Fruit fly (Drosophila melanogaster) whole organism, prepupa: ENCODE data around the gene CG15544.

Experiments used
- CG10631 ChIP-seq: fragments of 200-800 bp; sonication (Bioruptor generic); optimal IDR thresholded peaks from 2 replicates; lab custom pipeline; 2016; ENCODE audit warnings: missing biosample characterization, missing genetic modification characterization
- CG10669 ChIP-seq: fragments of 200-800 bp; sonication (Bioruptor generic); optimal IDR thresholded peaks from 3 replicates; lab custom pipeline; 2018; ENCODE audit warnings: missing biosample characterization, mild to moderate bottlenecking, missing genetic modification characterization, moderate library complexity
- CG11762 ChIP-seq: fragments of 200-800 bp; sonication (Bioruptor generic); optimal IDR thresholded peaks from 3 replicates; lab custom pipeline; 2016; ENCODE audit warnings: missing biosample characterization, missing genetic modification characterization; ENCODE audit not compliant: insufficient read depth
- CG11902 ChIP-seq: fragments of 200-800 bp; sonication (Bioruptor generic); optimal IDR thresholded peaks from 3 replicates; lab custom pipeline; 2016; ENCODE audit warnings: missing biosample characterization, missing genetic modification characterization
- CG15336 ChIP-seq: fragments of 200-800 bp; sonication (Bioruptor generic); IDR thresholded peaks from 2 replicates; pipeline ENCODE4 v1.3.6; 2022; ENCODE audit warnings: missing biosample characterization, missing genetic modification characterization
- CG1621 ChIP-seq: fragments of 200-800 bp; sonication (Bioruptor generic); optimal IDR thresholded peaks from 3 replicates; lab custom pipeline; 2018; ENCODE audit warnings: missing biosample characterization, mild to moderate bottlenecking, missing genetic modification characterization
- CG16779 ChIP-seq: fragments of 200-800 bp; sonication (Bioruptor generic); optimal IDR thresholded peaks from 3 replicates; lab custom pipeline; 2017; ENCODE audit warnings: missing biosample characterization, mild to moderate bottlenecking, missing genetic modification characterization
- CG3032 ChIP-seq: fragments of 200-800 bp; optimal IDR thresholded peaks from 2 replicates; lab custom pipeline; 2019; ENCODE audit warnings: missing biosample characterization, mild to moderate bottlenecking, missing genetic modification characterization, moderate library complexity
- CG32006 ChIP-seq: fragments of 200-800 bp; sonication (Bioruptor generic); optimal IDR thresholded peaks from 3 replicates; lab custom pipeline; 2017; ENCODE audit warnings: missing biosample characterization, mild to moderate bottlenecking, missing genetic modification characterization
- CG34406 ChIP-seq: fragments of 200-800 bp; sonication (Bioruptor generic); optimal IDR thresholded peaks from 3 replicates; lab custom pipeline; 2016; ENCODE audit warnings: missing biosample characterization, missing genetic modification characterization
- CG3919 ChIP-seq: fragments of 200-800 bp; sonication (Bioruptor generic); optimal IDR thresholded peaks from 3 replicates; lab custom pipeline; 2016; ENCODE audit warnings: missing biosample characterization, missing genetic modification characterization
- CG4318 ChIP-seq: fragments of 200-800 bp; sonication (Bioruptor generic); optimal IDR thresholded peaks from 3 replicates; lab custom pipeline; 2017; ENCODE audit warnings: missing biosample characterization, mild to moderate bottlenecking, missing genetic modification characterization
- CG6163 ChIP-seq: fragments of 200-800 bp; sonication (Bioruptor generic); IDR thresholded peaks from 3 replicates; pipeline ENCODE4 v1.3.6; 2022; ENCODE audit warnings: missing biosample characterization, missing genetic modification characterization
- CG6276 ChIP-seq: fragments of 200-800 bp; sonication (Bioruptor generic); optimal IDR thresholded peaks from 2 replicates; lab custom pipeline; 2017; ENCODE audit warnings: missing biosample characterization, mild to moderate bottlenecking, missing genetic modification characterization
- CG6808 ChIP-seq: fragments of 200-800 bp; sonication (Bioruptor generic); optimal IDR thresholded peaks from 3 replicates; lab custom pipeline; 2017; ENCODE audit warnings: missing biosample characterization, missing genetic modification characterization, mild to moderate bottlenecking, moderate library complexity, missing genetic modification reagents
- CG6854 ChIP-seq: fragments of 200-800 bp; sonication (Bioruptor generic); optimal IDR thresholded peaks from 2 replicates; lab custom pipeline; 2017; ENCODE audit warnings: missing biosample characterization, mild to moderate bottlenecking, missing genetic modification characterization
- CG8119 ChIP-seq: fragments of 200-800 bp; sonication (Bioruptor generic); IDR thresholded peaks from 3 replicates; pipeline ENCODE4 v1.3.6; 2022; ENCODE audit warnings: missing biosample characterization, missing genetic modification characterization
- CG8319 ChIP-seq: fragments of 200-800 bp; sonication (Bioruptor generic); optimal IDR thresholded peaks from 3 replicates; lab custom pipeline; 2016; ENCODE audit warnings: missing biosample characterization, missing genetic modification characterization
- CG8632 ChIP-seq: fragments of 200-800 bp; sonication (Bioruptor generic); optimal IDR thresholded peaks from 3 replicates; lab custom pipeline; 2016; ENCODE audit warnings: missing biosample characterization, missing genetic modification characterization
- Eip75B ChIP-seq: fragments of 200-800 bp; sonication (Bioruptor generic); optimal IDR thresholded peaks from 3 replicates; lab custom pipeline; 2016; ENCODE audit warnings: missing biosample characterization, missing genetic modification characterization
- Eip78C ChIP-seq: fragments of 200-800 bp; sonication (Bioruptor generic); peaks from one replicate; lab custom pipeline; 2016; ENCODE audit warnings: missing biosample characterization, missing genetic modification characterization
- Eip93F ChIP-seq: fragments of 200-800 bp; sonication (Bioruptor generic); optimal IDR thresholded peaks from 2 replicates; lab custom pipeline; 2016; ENCODE audit warnings: missing biosample characterization, mild to moderate bottlenecking, missing genetic modification characterization
- Ets21C ChIP-seq: fragments of 200-800 bp; sonication (Bioruptor generic); optimal IDR thresholded peaks from 3 replicates; lab custom pipeline; 2016; ENCODE audit warnings: missing biosample characterization, missing genetic modification characterization
- Ets96B ChIP-seq: fragments of 200-800 bp; optimal IDR thresholded peaks from 2 replicates; lab custom pipeline; 2019; ENCODE audit warnings: missing biosample characterization, mild to moderate bottlenecking, missing genetic modification characterization, moderate library complexity
- Gug ChIP-seq: fragments of 200-800 bp; sonication (Bioruptor generic); IDR thresholded peaks from 2 replicates; pipeline ENCODE4 v1.3.6; 2022; ENCODE audit warnings: missing biosample characterization, missing genetic modification characterization
- Hr38 ChIP-seq: sonication (Bioruptor generic); optimal IDR thresholded peaks from 2 replicates; lab custom pipeline; 2016; ENCODE audit warnings: missing biosample characterization, missing genetic modification characterization
- Hr39 ChIP-seq: fragments of 200-800 bp; sonication (Bioruptor generic); optimal IDR thresholded peaks from 2 replicates; lab custom pipeline; 2016; ENCODE audit warnings: missing biosample characterization, missing genetic modification characterization
- Lpt ChIP-seq: fragments of 200-800 bp; sonication (Bioruptor generic); optimal IDR thresholded peaks from 3 replicates; lab custom pipeline; 2016; ENCODE audit warnings: missing biosample characterization, missing genetic modification characterization
- Met ChIP-seq: fragments of 200-800 bp; sonication (Bioruptor generic); optimal IDR thresholded peaks from 3 replicates; lab custom pipeline; 2016; ENCODE audit warnings: missing biosample characterization, missing genetic modification characterization
- Smox ChIP-seq: fragments of 200-800 bp; sonication (Bioruptor generic); optimal IDR thresholded peaks from 3 replicates; lab custom pipeline; 2016; ENCODE audit warnings: missing biosample characterization, missing genetic modification characterization
- Sox102F ChIP-seq: fragments of 200-800 bp; sonication (Bioruptor generic); optimal IDR thresholded peaks from 2 replicates; lab custom pipeline; 2016; ENCODE audit warnings: missing biosample characterization, mild to moderate bottlenecking, missing genetic modification characterization
- Sox14 ChIP-seq: fragments of 200-800 bp; sonication (Bioruptor generic); optimal IDR thresholded peaks from 3 replicates; lab custom pipeline; 2016; ENCODE audit warnings: missing biosample characterization, missing genetic modification characterization
- Sox15 ChIP-seq: fragments of 200-800 bp; sonication (Bioruptor generic); optimal IDR thresholded peaks from 3 replicates; lab custom pipeline; 2016; ENCODE audit warnings: missing biosample characterization, missing genetic modification characterization
- achi ChIP-seq: fragments of 200-800 bp; sonication (Bioruptor generic); optimal IDR thresholded peaks from 3 replicates; lab custom pipeline; 2016; ENCODE audit warnings: missing biosample characterization, missing genetic modification characterization
- cyc ChIP-seq: fragments of 200-800 bp; sonication (Bioruptor generic); optimal IDR thresholded peaks from 3 replicates; lab custom pipeline; 2016; ENCODE audit warnings: missing biosample characterization, missing genetic modification characterization
- dac ChIP-seq: fragments of 200-800 bp; sonication (Bioruptor generic); optimal IDR thresholded peaks from 2 replicates; lab custom pipeline; 2017; ENCODE audit warnings: missing biosample characterization, mild to moderate bottlenecking, missing genetic modification characterization
- dsx ChIP-seq: fragments of 200-800 bp; optimal IDR thresholded peaks from 3 replicates; lab custom pipeline; 2019; ENCODE audit warnings: missing biosample characterization, mild to moderate bottlenecking, missing genetic modification characterization, moderate library complexity; ENCODE audit not compliant: poor library complexity, severe bottlenecking
- eg ChIP-seq: fragments of 200-800 bp; sonication (Bioruptor generic); IDR thresholded peaks from 3 replicates; pipeline ENCODE4 v1.3.6; 2022; ENCODE audit warnings: missing biosample characterization, missing genetic modification characterization
- esn ChIP-seq: fragments of 200-800 bp; sonication (Bioruptor generic); optimal IDR thresholded peaks from 2 replicates; lab custom pipeline; 2016; ENCODE audit warnings: missing biosample characterization, mild to moderate bottlenecking, missing genetic modification characterization, moderate library complexity
- fd59A ChIP-seq: fragments of 200-800 bp; sonication (Bioruptor generic); optimal IDR thresholded peaks from 2 replicates; lab custom pipeline; 2017; ENCODE audit warnings: missing biosample characterization, mild to moderate bottlenecking, missing genetic modification characterization, missing genetic modification reagents
- fkh ChIP-seq: fragments of 200-800 bp; sonication (Bioruptor generic); optimal IDR thresholded peaks from 3 replicates; lab custom pipeline; 2017; ENCODE audit warnings: missing biosample characterization, mild to moderate bottlenecking, missing genetic modification characterization, moderate library complexity
- lz ChIP-seq: fragments of 200-800 bp; sonication (Bioruptor generic); optimal IDR thresholded peaks from 3 replicates; lab custom pipeline; 2016; ENCODE audit warnings: missing biosample characterization, missing genetic modification characterization
- net ChIP-seq: fragments of 200-800 bp; sonication (Bioruptor generic); optimal IDR thresholded peaks from 3 replicates; lab custom pipeline; 2016; ENCODE audit warnings: missing biosample characterization, missing genetic modification characterization
- pdm3 ChIP-seq: fragments of 200-800 bp; sonication (Bioruptor generic); optimal IDR thresholded peaks from 3 replicates; lab custom pipeline; 2016; ENCODE audit warnings: missing biosample characterization, missing genetic modification characterization
- salr ChIP-seq, 2 experiments: fragments of 200-800 bp; sonication (Bioruptor generic); optimal IDR thresholded peaks; 3 replicates each; lab custom pipeline; 2016 to 2018; ENCODE audit warnings: missing biosample characterization in 2 of 2, missing genetic modification characterization in 2 of 2, mild to moderate bottlenecking in 1 of 2
- spab ChIP-seq: fragments of 200-800 bp; sonication (Bioruptor generic); optimal IDR thresholded peaks from 2 replicates; lab custom pipeline; 2017; ENCODE audit warnings: missing biosample characterization, mild to moderate bottlenecking, missing genetic modification characterization, missing genetic modification reagents
- ss ChIP-seq, 2 experiments: fragments of 200-800 bp; sonication (Bioruptor generic); optimal IDR thresholded peaks; 2 replicates in 1 of 2; 3 replicates in 1 of 2; lab custom pipeline; 2017 to 2018; ENCODE audit warnings: mild to moderate bottlenecking in 2 of 2, missing biosample characterization in 2 of 2, missing genetic modification characterization in 2 of 2, moderate library complexity in 1 of 2
- svp ChIP-seq: fragments of 200-800 bp; sonication (Bioruptor generic); peaks from one replicate; lab custom pipeline; 2016; ENCODE audit warnings: missing biosample characterization, missing genetic modification characterization

CG15544 gene

dm6 chr3R:30821968-30822449 is 5.6 kb upstream of the CG15544 start (continued):
- TF ChIP-seq dac (no peak), CG4318 (GFP tag; lab: Kevin White, UChicago) (no peak), CG10669 (peak; percentile 17), CG8632 (GFP tag; lab: Kevin White, UChicago) (no peak), Sox15 (GFP tag; lab: Kevin White, UChicago) (no peak), net (GFP tag; lab: Kevin White, UChicago) (peak; percentile 42), Sox102F (GFP tag; lab: Kevin White, UChicago) (peak; percentile 18), Met (no peak), CG6808 (GFP tag; lab: Kevin White, UChicago) (peak; percentile 68), Gug (no peak), CG34406 (GFP tag; lab: Kevin White, UChicago) (no peak), CG6163 (GFP tag; lab: Robert Waterston, UW) (peak; percentile 52; the same call in 1 of the 3 replicates), ss (GFP tag; optimal IDR thresholded peaks at IDR 0.05; lab: Kevin White, UChicago) (peak; percentile 78 to 84), cyc (no peak), Hr39 (GFP tag; lab: Kevin White, UChicago) (no peak), Ets21C (GFP tag; lab: Kevin White, UChicago) (no peak), Smox (GFP tag; lab: Kevin White, UChicago) (no peak), Sox14 (GFP tag; lab: Kevin White, UChicago) (no peak), CG8119 (no peak), Lpt (GFP tag; lab: Kevin White, UChicago) (peak; percentile 8), esn (GFP tag; lab: Kevin White, UChicago) (no peak), fkh (GFP tag; lab: Kevin White, UChicago) (no peak), CG32006 (no peak), Eip93F (no peak), Hr38 (no peak), CG16779 (peak; percentile 68), CG3919 (no peak), fd59A (GFP tag; lab: Kevin White, UChicago) (no peak), CG10631 (GFP tag; lab: Kevin White, UChicago) (no peak), CG1621 (peak; percentile 69), lz (GFP tag; lab: Kevin White, UChicago) (no peak), CG11902 (GFP tag; lab: Kevin White, UChicago) (no peak), CG6854 (GFP tag; lab: Kevin White, UChicago) (peak; percentile 10)

- TF ChIP-seq salr (GFP tag; optimal IDR thresholded peaks at IDR 0.05; lab: Kevin White, UChicago) (peak in 1 of 2 experiments; percentile 47), CG15336 (GFP tag; lab: Robert Waterston, UW) (peak; percentile 52), Hr39 (GFP tag; lab: Kevin White, UChicago) (no peak), esn (GFP tag; lab: Kevin White, UChicago) (peak; percentile 38), Eip75B (GFP tag; lab: Kevin White, UChicago) (no peak), Met (peak; percentile 11), CG3919 (no peak), CG10631 (GFP tag; lab: Kevin White, UChicago) (no peak), CG10669 (no peak), cyc (no peak), CG1621 (no peak), Ets21C (GFP tag; lab: Kevin White, UChicago) (no peak), eg (0 out of 3 replicates have a peak, but pooled peaks have one; percentile 45), svp (no peak), CG6808 (GFP tag; lab: Kevin White, UChicago) (no peak), Eip78C (peak; percentile 78), CG11762 (GFP tag; lab: Kevin White, UChicago) (no peak), CG8119 (peak; percentile 47; the same call in 2 of the 3 replicates), Ets96B (tag; lab: Kevin White, UChicago) (no peak), CG6163 (GFP tag; lab: Robert Waterston, UW) (no peak), Gug (0 out of 2 replicates have a peak, but pooled peaks have one; percentile 28), CG8319 (GFP tag; lab: Kevin White, UChicago) (no peak), CG8632 (GFP tag; lab: Kevin White, UChicago) (no peak), pdm3 (GFP tag; lab: Kevin White, UChicago) (peak; percentile 34), net (GFP tag; lab: Kevin White, UChicago) (peak; percentile 34), CG6276 (GFP tag; lab: Kevin White, UChicago) (peak; percentile 15), achi (GFP tag; lab: Kevin White, UChicago) (no peak), CG3032 (no peak), Sox14 (GFP tag; lab: Kevin White, UChicago) (no peak), Lpt (GFP tag; lab: Kevin White, UChicago) (no peak), dsx (GFP tag; lab: Kevin White, UChicago) (no peak), spab (no peak)
Measured at dm6 chr3R:30828433-30829034, 915 bp downstream of the CG15544 start.
